Fruit fly (Drosophila melanogaster) whole organism, embryonic: ENCODE data around the gene CG1738.

Experiments used
- Awh ChIP-seq: fragments of 200-800 bp; sonication (Bioruptor generic); IDR thresholded peaks from 2 replicates; pipeline ENCODE4, ENCODE4 v1.3.6; 2022; ENCODE audit warnings: missing biosample characterization, missing genetic modification characterization
- BEAF-32 ChIP-seq: fragments of 200-800 bp; sonication (Bioruptor generic); optimal IDR thresholded peaks from 3 replicates; lab custom pipeline; 2017; ENCODE audit warnings: missing biosample characterization, missing genetic modification characterization, mild to moderate bottlenecking, moderate library complexity, missing genetic modification reagents
- Bgb ChIP-seq: fragments of 200-800 bp; sonication (Bioruptor generic); IDR thresholded peaks from 2 replicates; pipeline ENCODE4 v1.3.6; 2022; ENCODE audit warnings: missing biosample characterization, missing genetic modification characterization; ENCODE audit not compliant: partially characterized antibody
- CG10267 ChIP-seq: fragments of 200-800 bp; sonication (Bioruptor generic); optimal IDR thresholded peaks from 2 replicates; lab custom pipeline; 2018; ENCODE audit warnings: missing biosample characterization, mild to moderate bottlenecking, missing genetic modification characterization, moderate library complexity
- CG10959 ChIP-seq: fragments of 200-800 bp; sonication (Bioruptor generic); IDR thresholded peaks from 2 replicates; pipeline ENCODE4 v1.3.6; 2022; ENCODE audit warnings: missing biosample characterization, missing genetic modification characterization
- CG12391 ChIP-seq: fragments of 200-800 bp; sonication (Bioruptor generic); optimal IDR thresholded peaks from 3 replicates; lab custom pipeline; 2018; ENCODE audit warnings: missing biosample characterization, mild to moderate bottlenecking, missing genetic modification characterization, moderate library complexity
- CG14860 ChIP-seq: fragments of 200-800 bp; sonication (Bioruptor generic); IDR thresholded peaks from 3 replicates; pipeline ENCODE4 v1.3.6; 2022; ENCODE audit warnings: missing biosample characterization, missing genetic modification characterization; ENCODE audit not compliant: partially characterized antibody
- CG15514 ChIP-seq: fragments of 200-800 bp; sonication (Bioruptor generic); optimal IDR thresholded peaks from 3 replicates; lab custom pipeline; 2017; ENCODE audit warnings: missing biosample characterization, missing genetic modification characterization, mild to moderate bottlenecking, moderate library complexity, missing genetic modification reagents
- CG15601 ChIP-seq: fragments of 200-800 bp; sonication (Bioruptor generic); optimal IDR thresholded peaks from 3 replicates; lab custom pipeline; 2019; ENCODE audit warnings: missing biosample characterization, mild to moderate bottlenecking, missing genetic modification characterization, moderate library complexity
- CG15696 ChIP-seq: fragments of 200-800 bp; sonication (Bioruptor generic); optimal IDR thresholded peaks from 2 replicates; lab custom pipeline; 2019; ENCODE audit warnings: missing biosample characterization, mild to moderate bottlenecking, missing genetic modification characterization, moderate library complexity
- CG16813 ChIP-seq: fragments of 200-800 bp; sonication (Bioruptor generic); IDR thresholded peaks from 3 replicates; pipeline ENCODE4 v1.3.6; 2022; ENCODE audit warnings: missing biosample characterization, missing genetic modification characterization; ENCODE audit not compliant: partially characterized antibody
- CG17829 ChIP-seq: fragments of 200-800 bp; optimal IDR thresholded peaks from 2 replicates; lab custom pipeline; 2019; ENCODE audit warnings: missing biosample characterization, mild to moderate bottlenecking, missing genetic modification characterization, moderate library complexity
- CG3847 ChIP-seq: fragments of 200-800 bp; sonication (Bioruptor generic); IDR thresholded peaks from 2 replicates; pipeline ENCODE4 v1.3.6; 2022; ENCODE audit warnings: missing biosample characterization, missing genetic modification characterization
- CG4282 ChIP-seq: fragments of 200-800 bp; sonication (Bioruptor generic); optimal IDR thresholded peaks from 2 replicates; lab custom pipeline; 2016; ENCODE audit warnings: missing biosample characterization, missing genetic modification characterization
- CG6175 ChIP-seq: fragments of 200-800 bp; sonication (Bioruptor generic); IDR thresholded peaks from 3 replicates; pipeline ENCODE4 v1.3.6; 2022; ENCODE audit warnings: missing biosample characterization, missing genetic modification characterization
- CG6254 ChIP-seq: fragments of 200-800 bp; sonication (Bioruptor generic); optimal IDR thresholded peaks from 3 replicates; lab custom pipeline; 2017; ENCODE audit warnings: mild to moderate bottlenecking, missing biosample characterization, missing genetic modification reagents, missing genetic modification characterization
- CG7963 ChIP-seq: fragments of 200-800 bp; sonication (Bioruptor generic); IDR thresholded peaks from 3 replicates; pipeline ENCODE4 v1.3.6; 2022; ENCODE audit warnings: missing biosample characterization, missing genetic modification characterization; ENCODE audit not compliant: partially characterized antibody
- CTCF ChIP-seq: fragments of 200-800 bp; sonication (Bioruptor generic); optimal IDR thresholded peaks from 2 replicates; lab custom pipeline; 2017; ENCODE audit warnings: missing biosample characterization, mild to moderate bottlenecking, missing genetic modification characterization, moderate library complexity
- E2f2 ChIP-seq: fragments of 200-800 bp; sonication (Bioruptor generic); IDR thresholded peaks from 2 replicates; pipeline ENCODE4 v1.3.6; 2022; ENCODE audit warnings: missing biosample characterization, missing genetic modification characterization
- Fer1 ChIP-seq: fragments of 200-800 bp; sonication (Bioruptor generic); optimal IDR thresholded peaks from 2 replicates; lab custom pipeline; 2017; ENCODE audit warnings: missing biosample characterization, mild to moderate bottlenecking, missing genetic modification characterization
- Hsf ChIP-seq: fragments of 200-800 bp; sonication (Bioruptor generic); optimal IDR thresholded peaks from 3 replicates; lab custom pipeline; 2016; ENCODE audit warnings: missing biosample characterization, missing genetic modification characterization
- MBD-R2 ChIP-seq: fragments of 200-800 bp; sonication (Bioruptor generic); IDR thresholded peaks from 2 replicates; pipeline ENCODE4 v1.3.6; 2022; ENCODE audit warnings: missing biosample characterization, missing genetic modification characterization
- MESR4 ChIP-seq: fragments of 200-800 bp; sonication (Bioruptor generic); optimal IDR thresholded peaks from 2 replicates; lab custom pipeline; 2018; ENCODE audit warnings: missing biosample characterization, mild to moderate bottlenecking, missing genetic modification characterization, moderate library complexity
- Nf-YA ChIP-seq: fragments of 200-800 bp; sonication (Bioruptor generic); IDR thresholded peaks from 2 replicates; pipeline ENCODE4 v1.3.6; 2022; ENCODE audit warnings: missing biosample characterization, missing genetic modification characterization
- Nf-YC ChIP-seq: fragments of 200-800 bp; optimal IDR thresholded peaks from 3 replicates; lab custom pipeline; 2019; ENCODE audit warnings: missing biosample characterization, mild to moderate bottlenecking, missing genetic modification characterization, moderate library complexity
- Sin3A ChIP-seq: fragments of >200 bp; optimal IDR thresholded peaks from 2 replicates; lab custom pipeline; 2018
- Sry-δ ChIP-seq: fragments of 200-800 bp; sonication (Bioruptor generic); optimal IDR thresholded peaks from 2 replicates; lab custom pipeline; 2016; ENCODE audit warnings: missing biosample characterization, missing genetic modification characterization
- Tbp ChIP-seq: fragments of >200 bp; optimal IDR thresholded peaks from 2 replicates; lab custom pipeline; 2018; ENCODE audit warnings: missing biosample characterization, missing genetic modification characterization
- YL-1 ChIP-seq: fragments of 200-800 bp; sonication (Bioruptor generic); optimal IDR thresholded peaks from 3 replicates; lab custom pipeline; 2017; ENCODE audit warnings: missing biosample characterization, mild to moderate bottlenecking, missing genetic modification characterization
- amos ChIP-seq: fragments of 200-800 bp; sonication (Bioruptor generic); IDR thresholded peaks from 2 replicates; pipeline ENCODE4 v1.3.6; 2022; ENCODE audit warnings: missing biosample characterization, missing genetic modification characterization; ENCODE audit not compliant: partially characterized antibody
- ase ChIP-seq: fragments of 200-800 bp; sonication (Bioruptor generic); IDR thresholded peaks from 3 replicates; pipeline ENCODE4 v1.3.6; 2022; ENCODE audit warnings: missing biosample characterization, missing genetic modification characterization
- ato ChIP-seq: fragments of 200-800 bp; sonication (Bioruptor generic); IDR thresholded peaks from 2 replicates; pipeline ENCODE4 v1.3.6; 2022; ENCODE audit warnings: missing biosample characterization, missing genetic modification characterization; ENCODE audit not compliant: partially characterized antibody
- chinmo ChIP-seq: fragments of 200-800 bp; sonication (Bioruptor generic); IDR thresholded peaks from 4 replicates; pipeline ENCODE4 v1.3.6; 2022; ENCODE audit warnings: missing biosample characterization, missing genetic modification characterization; ENCODE audit not compliant: partially characterized antibody
- crc ChIP-seq: fragments of 200-800 bp; sonication (Bioruptor generic); optimal IDR thresholded peaks from 2 replicates; lab custom pipeline; 2016; ENCODE audit warnings: missing biosample characterization, missing genetic modification characterization
- croc ChIP-seq: fragments of 200-800 bp; sonication (Bioruptor generic); conservative IDR thresholded peaks from 3 replicates; pipeline ENCODE4 v1.3.6; 2022; ENCODE audit warnings: missing biosample characterization, missing genetic modification characterization
- gce ChIP-seq: fragments of 200-800 bp; sonication (Bioruptor generic); IDR thresholded peaks from 3 replicates; pipeline ENCODE4 v1.3.6; 2022; ENCODE audit warnings: missing biosample characterization, missing genetic modification characterization
- gem ChIP-seq: fragments of 200-800 bp; sonication (Bioruptor generic); optimal IDR thresholded peaks from 2 replicates; lab custom pipeline; 2019; ENCODE audit warnings: missing biosample characterization, mild to moderate bottlenecking, missing genetic modification characterization, moderate library complexity
- ham ChIP-seq: fragments of 200-800 bp; sonication (Bioruptor generic); IDR thresholded peaks from 2 replicates; pipeline ENCODE4 v1.3.6; 2022; ENCODE audit warnings: missing biosample characterization, missing genetic modification characterization
- hb ChIP-seq: fragments of 200-800 bp; sonication (Bioruptor generic); IDR thresholded peaks from 3 replicates; pipeline ENCODE4 v1.3.6; 2022; ENCODE audit warnings: missing biosample characterization, missing genetic modification characterization; ENCODE audit not compliant: partially characterized antibody
- mld ChIP-seq: fragments of 200-800 bp; sonication (Bioruptor generic); IDR thresholded peaks from 3 replicates; pipeline ENCODE4 v1.3.6; 2022; ENCODE audit warnings: missing biosample characterization, missing genetic modification characterization; ENCODE audit not compliant: partially characterized antibody
- nerfin-2 ChIP-seq: fragments of 200-800 bp; sonication (Bioruptor generic); IDR thresholded peaks from 2 replicates; pipeline ENCODE4 v1.3.6; 2022; ENCODE audit warnings: missing biosample characterization, missing genetic modification characterization; ENCODE audit not compliant: partially characterized antibody
- nmo ChIP-seq: fragments of 200-800 bp; sonication (Bioruptor generic); optimal IDR thresholded peaks from 2 replicates; lab custom pipeline; 2018; ENCODE audit warnings: missing biosample characterization, mild to moderate bottlenecking, missing genetic modification characterization, moderate library complexity
- sc ChIP-seq, 3 experiments: fragments of >200 bp in 2 of 3; fragments of 200-800 bp in 1 of 3; sonication (Bioruptor generic) in 1 of 3; optimal IDR thresholded peaks; 2 replicates in 2 of 3; 3 replicates in 1 of 3; lab custom pipeline; 2017; ENCODE audit warnings: mild to moderate bottlenecking in 1 of 3, missing biosample characterization in 1 of 3, missing genetic modification characterization in 1 of 3, missing genetic modification reagents in 1 of 3
- trem ChIP-seq: fragments of 200-800 bp; optimal IDR thresholded peaks from 3 replicates; lab custom pipeline; 2019; ENCODE audit warnings: missing biosample characterization, mild to moderate bottlenecking, missing genetic modification characterization, moderate library complexity
- unc-4 ChIP-seq: fragments of 200-800 bp; sonication (Bioruptor generic); IDR thresholded peaks from 2 replicates; pipeline ENCODE4 v1.3.6; 2022; ENCODE audit warnings: missing biosample characterization, missing genetic modification characterization; ENCODE audit not compliant: partially characterized antibody
- vnd ChIP-seq: fragments of 200-800 bp; sonication (Bioruptor generic); IDR thresholded peaks from 3 replicates; pipeline ENCODE4 v1.3.6; 2022; ENCODE audit warnings: missing biosample characterization, missing genetic modification characterization; ENCODE audit not compliant: partially characterized antibody
- zen2 ChIP-seq: fragments of 200-800 bp; sonication (Bioruptor generic); IDR thresholded peaks from 3 replicates; pipeline ENCODE4 v1.3.6; 2022; ENCODE audit warnings: missing biosample characterization, missing genetic modification characterization; ENCODE audit not compliant: partially characterized antibody

Gene CG1738

dm6 chrX:11359081-11359481 is 10.2 kb downstream of the CG1738 start, which contains the start of gene Pa1 (continued):
- TF ChIP-seq ato (GFP tag; lab: Robert Waterston, UW) (peak; percentile 39; the same call in 1 of the 2 replicates), CTCF (GFP tag; lab: Kevin White, UChicago) (peak; percentile 37), E2f2 (GFP tag; lab: Robert Waterston, UW) (peak; percentile 96), Bgb (GFP tag; lab: Robert Waterston, UW) (peak; percentile 80), Fer1 (GFP tag; lab: Kevin White, UChicago) (peak; percentile 41), CG17829 (tag; lab: Kevin White, UChicago) (peak; percentile 37), CG16813 (GFP tag; lab: Robert Waterston, UW) (peak; percentile 61), MESR4 (GFP tag; lab: Kevin White, UChicago) (peak; percentile 86), crc (GFP tag; lab: Kevin White, UChicago) (peak; percentile 5), Nf-YC (tag; lab: Kevin White, UChicago) (peak; percentile 32), unc-4 (GFP tag; lab: Robert Waterston, UW) (peak; percentile 71), Hsf (GFP tag; lab: Kevin White, UChicago) (peak; percentile 9), amos (GFP tag; lab: Robert Waterston, UW) (peak; percentile 70; the same call in 1 of the 2 replicates), hb (peak; percentile 55; the same call in 1 of the 3 replicates), CG3847 (GFP tag; lab: Robert Waterston, UW) (0 out of 2 replicates have a peak, but pooled peaks have one; percentile 22), mld (0 out of 3 replicates have a peak, but pooled peaks have one; percentile 49), CG7963 (GFP tag; lab: Robert Waterston, UW) (peak; percentile 47; the same call in 1 of the 3 replicates), CG15601 (peak; percentile 5), croc (GFP tag; lab: Robert Waterston, UW) (no peak), gce (GFP tag; lab: Robert Waterston, UW) (no peak), CG10959 (GFP tag; lab: Robert Waterston, UW) (no peak), Sin3A (lab: Kevin White, UChicago) (peak; percentile 7), ase (GFP tag; lab: Robert Waterston, UW) (no peak), MBD-R2 (peak; percentile 46), CG4282 (GFP tag; lab: Kevin White, UChicago) (no peak), CG6175 (GFP tag; lab: Robert Waterston, UW) (no peak), vnd (GFP tag; lab: Robert Waterston, UW) (peak; percentile 54; the same call in 2 of the 3 replicates)

DNA sequence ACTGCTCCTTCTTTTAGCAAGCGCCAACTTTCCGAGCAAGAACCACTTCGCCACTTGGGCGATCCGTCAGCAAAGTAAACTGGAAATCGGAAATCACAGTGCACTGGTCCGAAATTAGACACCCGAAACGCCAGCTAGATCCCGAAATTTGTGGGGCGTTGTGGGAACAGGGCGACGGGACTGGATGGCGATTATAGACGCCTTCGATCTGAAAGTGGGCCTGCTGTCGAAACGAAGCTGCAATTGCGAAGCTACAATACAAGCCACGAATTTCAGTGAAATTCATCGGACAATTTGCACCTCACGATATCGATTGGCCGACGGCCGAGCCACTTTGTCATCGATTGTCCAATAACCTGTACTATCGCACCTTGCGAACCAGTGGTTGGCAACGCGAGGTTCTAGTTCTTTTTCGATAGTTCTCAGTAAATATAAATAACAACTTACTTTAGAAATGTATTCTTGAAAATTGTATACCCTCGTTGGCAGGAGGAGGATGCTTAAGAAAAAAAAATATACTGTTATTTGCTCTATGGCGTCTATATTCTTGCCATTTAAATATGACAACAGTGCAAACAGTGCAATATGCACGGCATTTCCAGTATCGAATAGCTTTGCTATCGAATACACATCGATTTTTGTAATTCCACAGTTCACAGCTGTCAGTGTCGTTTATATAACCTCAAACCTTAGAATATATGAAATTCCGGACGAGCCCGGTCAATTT is 19.1 kb downstream of the CG1738 start, which contains the start of the genes hop and Tim8:
Gene hop (minus strand): TSS at position 316 of the 727 bp plus-strand sequence.
Gene Tim8 (plus strand): TSS at position 663 of the 727 bp plus-strand sequence.
- TF ChIP-seq chinmo (GFP tag; lab: Robert Waterston, UW) = peak; percentile 95
- TF ChIP-seq CG10267 (tag; lab: Kevin White, UChicago) = peak; percentile 41
- TF ChIP-seq gem (tag; lab: Kevin White, UChicago) = no peak
- peak; percentile 79 for TF ChIP-seq Sin3A (lab: Kevin White, UChicago)
- no peak for TF ChIP-seq CG15696
- TF ChIP-seq amos (GFP tag; lab: Robert Waterston, UW) = peak; percentile 89
- TF ChIP-seq Nf-YA (GFP tag; lab: Robert Waterston, UW) = no peak
- TF ChIP-seq ham (GFP tag; lab: Robert Waterston, UW) = no peak
- no peak for TF ChIP-seq sc (optimal IDR thresholded peaks at IDR 0.05; lab: Kevin White, UChicago)
- no peak for TF ChIP-seq sc (GFP tag; optimal IDR thresholded peaks at IDR 0.05; lab: Kevin White, UChicago)
- peak; percentile 92 for TF ChIP-seq CG14860 (GFP tag; lab: Robert Waterston, UW)
- peak; percentile 91 for TF ChIP-seq BEAF-32
- no peak for TF ChIP-seq CG6254 (GFP tag; lab: Kevin White, UChicago)
- peak; percentile 77 for TF ChIP-seq Sry-δ
- TF ChIP-seq nerfin-2 (GFP tag; lab: Robert Waterston, UW) = peak; percentile 93
- TF ChIP-seq Tbp (GFP tag; lab: Kevin White, UChicago) = peak; percentile 69
- TF ChIP-seq CG12391 = peak; percentile 10
- peak; percentile 24 for TF ChIP-seq nmo (GFP tag; lab: Kevin White, UChicago)
- TF ChIP-seq Awh = no peak
- peak; percentile 32 for TF ChIP-seq trem (tag; lab: Kevin White, UChicago)
- peak; percentile 99 for TF ChIP-seq CG15514 (GFP tag; lab: Kevin White, UChicago)
- TF ChIP-seq YL-1 = peak; percentile 32
- TF ChIP-seq zen2 (GFP tag; lab: Robert Waterston, UW) = peak; percentile 77
